Worm (Caenorhabditis elegans) whole organism, L4 larva: ENCODE measurements around the gene M110.3.

ENCODE experiments used
- D1046.2 ChIP-seq: fragments of 200-800 bp; sonication (Bioruptor generic); IDR thresholded peaks from 2 replicates; pipeline ENCODE4 v1.3.6; 2022; ENCODE audit warnings: missing genetic modification characterization, missing compliant biosample characterization
- F10B5.3 ChIP-seq: sonication (generic microtip); optimal IDR thresholded peaks from 2 replicates; lab custom pipeline; 2016; ENCODE audit warnings: mild to moderate bottlenecking, missing genetic modification characterization, missing compliant biosample characterization
- aha-1 ChIP-seq: fragments of 150-350 bp; peaks from one replicate; lab custom pipeline; 2014; ENCODE audit warnings: missing biosample characterization, missing genetic modification characterization
- ama-1 ChIP-seq: fragments of 150-350 bp; optimal IDR thresholded peaks from 2 replicates; lab custom pipeline; 2014; ENCODE audit warnings: inconsistent platforms, mixed read lengths
- ceh-82 ChIP-seq: sonication (generic microtip); optimal IDR thresholded peaks from 2 replicates; lab custom pipeline; 2017; ENCODE audit warnings: missing biosample characterization, missing genetic modification characterization
- ces-1 ChIP-seq: fragments of 150-350 bp; sonication (generic microtip); optimal IDR thresholded peaks from 4 replicates; lab custom pipeline; 2014; ENCODE audit warnings: missing biosample characterization, missing genetic modification reagents, missing genetic modification characterization
- fos-1 ChIP-seq: fragments of 150-350 bp; optimal IDR thresholded peaks from 2 replicates; lab custom pipeline; 2014; ENCODE audit warnings: missing biosample characterization, missing genetic modification characterization
- lim-7 ChIP-seq: fragments of 200-800 bp; sonication (Bioruptor generic); IDR thresholded peaks from 2 replicates; pipeline ENCODE4 v1.3.6; 2022; ENCODE audit warnings: missing genetic modification characterization, missing compliant biosample characterization
- lin-38 ChIP-seq: fragments of 200-800 bp; sonication (Bioruptor generic); IDR thresholded peaks from 2 replicates; pipeline ENCODE4 v1.3.6; 2022; ENCODE audit warnings: missing genetic modification reagents, missing genetic modification characterization, missing compliant biosample characterization
- mep-1 ChIP-seq: fragments of 150-350 bp; sonication (generic microtip); optimal IDR thresholded peaks from 3 replicates; lab custom pipeline; 2014; ENCODE audit warnings: missing biosample characterization, missing genetic modification characterization
- set-16 ChIP-seq: fragments of 200-800 bp; sonication (Bioruptor generic); IDR thresholded peaks from 2 replicates; pipeline ENCODE4 v1.3.6; 2022; ENCODE audit warnings: missing genetic modification reagents, missing genetic modification characterization, missing compliant biosample characterization
- snpc-4 ChIP-seq: fragments of 150-350 bp; optimal IDR thresholded peaks from 2 replicates; lab custom pipeline; 2014; ENCODE audit warnings: missing biosample characterization, missing genetic modification characterization

ce11 chrII:8173449-8173848, 43.0 kb downstream of the M110.3 start, which contains the start of the genes decr-1.3 and T05C12.1:
- TF ChIP-seq ama-1 (no peak), lim-7 (GFP tag; lab: Robert Waterston, UW) (no peak), ces-1 (no peak), set-16 (GFP tag; lab: Robert Waterston, UW) (no peak), ceh-82 (tag; lab: Kevin White, UChicago) (no peak), lin-38 (GFP tag; lab: Robert Waterston, UW) (no peak), fos-1 (no peak), snpc-4 (tag; lab: Kevin White, UChicago) (no peak), aha-1 (tag; lab: Kevin White, UChicago) (no peak), F10B5.3 (no peak), D1046.2 (GFP tag; lab: Robert Waterston, UW) (no peak), mep-1 (tag; lab: Kevin White, UChicago) (no peak)
